Worm (Caenorhabditis elegans): ENCODE measurements around the gene Y38H6C.15.

Y38H6C.15 gene

DNA sequence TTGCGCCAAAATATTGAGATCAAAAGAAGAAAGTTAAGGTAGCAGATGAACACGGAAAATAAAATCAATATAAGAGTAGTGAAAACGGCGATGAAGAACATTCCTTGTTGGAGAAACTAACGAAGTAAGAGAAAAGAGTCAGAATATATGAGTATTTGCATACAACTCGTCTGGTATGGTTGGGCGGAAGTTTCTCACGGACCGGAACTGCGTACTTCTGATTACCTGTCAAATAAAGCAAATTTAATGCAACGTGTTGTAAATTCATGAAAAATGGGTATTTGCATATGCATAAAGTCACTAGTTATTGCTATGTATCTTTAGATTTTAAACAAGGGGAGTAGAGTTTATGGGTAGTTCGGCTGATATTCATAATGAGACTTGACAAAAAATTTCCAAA is 47.0 kb downstream of the Y38H6C.15 start, which contains the start of gene srbc-78:
srbc-78 (minus strand) TSS at position 101 of the 400 bp plus-strand sequence.
- no peak for TF ChIP-seq madf-2 (tag; optimal IDR thresholded peaks at IDR 0.05)
- no peak for TF ChIP-seq ceh-22 (tag; optimal IDR thresholded peaks at IDR 0.05)
- TF ChIP-seq gmeb-2 (tag; optimal IDR thresholded peaks at IDR 0.05), result no peak
- no peak for TF ChIP-seq nhr-11 (tag; optimal IDR thresholded peaks at IDR 0.05)
- TF ChIP-seq ceh-24 (tag; optimal IDR thresholded peaks at IDR 0.05), result no peak
- TF ChIP-seq eyg-1 (tag; optimal IDR thresholded peaks at IDR 0.05), result no peak
- no peak for TF ChIP-seq dve-1 (tag; optimal IDR thresholded peaks at IDR 0.05)
- no peak for TF ChIP-seq unc-86 (tag; optimal IDR thresholded peaks at IDR 0.05)
- no peak for TF ChIP-seq ceh-14 (tag; optimal IDR thresholded peaks at IDR 0.05)
- no peak for TF ChIP-seq ceh-6 (GFP tag; optimal IDR thresholded peaks at IDR 0.05)
- no peak for TF ChIP-seq zip-5 (tag; optimal IDR thresholded peaks at IDR 0.05)
- no peak for TF ChIP-seq ztf-16 (tag; optimal IDR thresholded peaks at IDR 0.05)
- TF ChIP-seq F13H6.1 (tag; optimal IDR thresholded peaks at IDR 0.05), result no peak

DNA sequence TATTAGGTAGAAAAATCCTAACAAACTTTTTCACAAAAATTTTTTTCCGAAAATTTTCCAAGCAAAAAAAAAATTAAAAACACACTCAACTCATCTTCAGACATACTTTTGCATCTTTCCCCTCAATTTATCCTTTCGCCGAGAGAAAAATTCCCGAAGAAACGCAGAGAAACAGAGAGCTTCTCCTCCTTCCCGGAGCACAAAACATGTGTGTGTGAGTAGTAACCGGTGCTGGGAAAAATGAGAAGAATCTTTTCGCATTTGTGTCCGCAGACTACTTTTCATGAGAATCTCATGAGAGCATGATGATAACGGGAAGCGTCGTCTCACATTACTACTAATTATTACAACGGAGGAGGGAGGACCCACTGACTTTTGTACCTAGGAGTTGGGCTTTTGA is 49.6 kb downstream of the Y38H6C.15 start:
- TF ChIP-seq pat-9 (tag; optimal IDR thresholded peaks at IDR 0.05), result no peak
- TF ChIP-seq ceh-18 (tag; optimal IDR thresholded peaks at IDR 0.05), result peak; percentile 9
- no peak for TF ChIP-seq ceh-14 (tag; optimal IDR thresholded peaks at IDR 0.05)
- no peak for TF ChIP-seq ceh-9 (tag; optimal IDR thresholded peaks at IDR 0.05)
- no peak for TF ChIP-seq K02D7.2 (tag; optimal IDR thresholded peaks at IDR 0.05)
- TF ChIP-seq ceh-22 (tag; optimal IDR thresholded peaks at IDR 0.05), result no peak
- TF ChIP-seq fkh-10 (GFP tag; optimal IDR thresholded peaks at IDR 0.05), result no peak
- no peak for TF ChIP-seq pag-3 (tag; optimal IDR thresholded peaks at IDR 0.05; ENCODE audit: borderline replicate concordance)
- peak; percentile 53 for TF ChIP-seq hlh-8 (tag; optimal IDR thresholded peaks at IDR 0.05)
- no peak for TF ChIP-seq odd-2 (tag; optimal IDR thresholded peaks at IDR 0.05)
- TF ChIP-seq ceh-2 (tag; optimal IDR thresholded peaks at IDR 0.05), result no peak
- TF ChIP-seq dve-1 (tag; optimal IDR thresholded peaks at IDR 0.05), result no peak
- no peak for TF ChIP-seq K09A11.1 (tag; optimal IDR thresholded peaks at IDR 0.05; ENCODE audit: insufficient read depth)
- no peak for TF ChIP-seq ztf-16 (tag; optimal IDR thresholded peaks at IDR 0.05)

DNA sequence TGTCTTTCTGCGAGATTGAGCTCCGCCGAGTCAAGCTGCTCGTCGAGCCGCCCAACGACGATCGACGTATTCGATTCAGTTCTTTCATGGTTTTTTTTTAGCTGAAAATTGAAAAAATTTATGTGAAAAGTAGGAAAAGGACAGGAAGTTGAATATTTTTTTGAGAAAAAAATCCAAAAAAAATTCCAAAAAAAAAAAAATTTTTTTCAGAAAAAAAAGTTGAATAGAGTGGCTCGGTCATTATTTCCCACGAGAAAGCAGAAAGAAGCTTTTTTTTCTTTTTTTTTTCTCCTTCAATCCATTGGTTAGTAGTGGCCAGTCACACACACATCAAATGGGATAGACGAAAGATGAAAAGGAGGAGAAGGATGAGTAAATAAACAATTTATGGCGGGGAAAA is 50.8 kb downstream of the Y38H6C.15 start, which contains the start of gene dhcr-7:
dhcr-7 (minus strand) TSS at position 101 of the 400 bp plus-strand sequence.
- no peak for TF ChIP-seq pag-3 (tag; optimal IDR thresholded peaks at IDR 0.05; ENCODE audit: borderline replicate concordance)
- TF ChIP-seq ceh-48 (tag; optimal IDR thresholded peaks at IDR 0.05), result no peak
- no peak for TF ChIP-seq Y22D7AL.16 (tag; optimal IDR thresholded peaks at IDR 0.05)
- no peak for TF ChIP-seq hlh-8 (tag; optimal IDR thresholded peaks at IDR 0.05)
- no peak for TF ChIP-seq sdc-2 (tag; optimal IDR thresholded peaks at IDR 0.05)
- TF ChIP-seq zip-5 (tag; optimal IDR thresholded peaks at IDR 0.05), result no peak
- TF ChIP-seq ceh-45 (GFP tag; IDR thresholded peaks at IDR 0.05), result no peak
- TF ChIP-seq unc-3 (GFP tag; conservative IDR thresholded peaks at IDR 0.05), result no peak
- no peak for TF ChIP-seq unc-3 (tag; optimal IDR thresholded peaks at IDR 0.05)
- no peak for TF ChIP-seq T23F11.4 (GFP tag; optimal IDR thresholded peaks at IDR 0.05)
- TF ChIP-seq K02D7.2 (tag; optimal IDR thresholded peaks at IDR 0.05), result no peak
- TF ChIP-seq nhr-232 (tag; optimal IDR thresholded peaks at IDR 0.05), result no peak
- no peak for TF ChIP-seq unc-86 (tag; optimal IDR thresholded peaks at IDR 0.05)
- TF ChIP-seq ztf-16 (tag; optimal IDR thresholded peaks at IDR 0.05), result no peak
- TF ChIP-seq eyg-1 (tag; optimal IDR thresholded peaks at IDR 0.05), result no peak
- TF ChIP-seq mec-3 (tag; optimal IDR thresholded peaks at IDR 0.05; ENCODE audit: borderline replicate concordance), result no peak
- TF ChIP-seq elt-4 (tag; optimal IDR thresholded peaks at IDR 0.05), result no peak
- TF ChIP-seq syd-9 (tag; optimal IDR thresholded peaks at IDR 0.05), result no peak
- no peak for TF ChIP-seq tbx-2 (tag; optimal IDR thresholded peaks at IDR 0.05)
- TF ChIP-seq ceh-2 (tag; optimal IDR thresholded peaks at IDR 0.05), result no peak
